Worm (Caenorhabditis elegans) whole organism, L2 larva: Measurements from ENCODE around the gene ZK813.2.

Experiments
- C34F6.9 ChIP-seq: fragments of 150-350 bp; optimal IDR thresholded peaks from 2 replicates; lab custom pipeline; 2014; ENCODE audit warnings: missing biosample characterization, missing genetic modification characterization
- F13H6.1 ChIP-seq: sonication (generic microtip); optimal IDR thresholded peaks from 2 replicates; lab custom pipeline; 2016; ENCODE audit warnings: missing genetic modification characterization, missing compliant biosample characterization
- R02D3.7 ChIP-seq: fragments of 150-350 bp; optimal IDR thresholded peaks from 2 replicates; lab custom pipeline; 2014; ENCODE audit warnings: missing biosample characterization, missing genetic modification characterization
- Y55F3AM.14 ChIP-seq: fragments of 200-800 bp; sonication (Bioruptor generic); optimal IDR thresholded peaks from 2 replicates; lab custom pipeline; 2018; ENCODE audit warnings: mild to moderate bottlenecking, missing genetic modification characterization, missing compliant biosample characterization
- alr-1 ChIP-seq: fragments of 150-350 bp; optimal IDR thresholded peaks from 2 replicates; lab custom pipeline; 2014; ENCODE audit warnings: missing biosample characterization, missing genetic modification characterization
- aly-2 ChIP-seq: fragments of 150-350 bp; optimal IDR thresholded peaks from 2 replicates; lab custom pipeline; 2014; ENCODE audit warnings: missing biosample characterization, missing genetic modification characterization
- ama-1 ChIP-seq: fragments of 150-350 bp; optimal IDR thresholded peaks from 2 replicates; lab custom pipeline; 2018; ENCODE audit warnings: inconsistent platforms
- ceh-16 ChIP-seq: fragments of 150-350 bp; optimal IDR thresholded peaks from 2 replicates; lab custom pipeline; 2014; ENCODE audit warnings: missing biosample characterization, missing genetic modification characterization
- crh-2 ChIP-seq: sonication (generic microtip); optimal IDR thresholded peaks from 2 replicates; lab custom pipeline; 2017; ENCODE audit warnings: missing biosample characterization, missing genetic modification characterization
- dmd-4 ChIP-seq: sonication (generic microtip); optimal IDR thresholded peaks from 2 replicates; lab custom pipeline; 2017; ENCODE audit warnings: missing biosample characterization, missing genetic modification characterization
- elt-1 ChIP-seq: fragments of 150-350 bp; optimal IDR thresholded peaks from 2 replicates; lab custom pipeline; 2014; ENCODE audit warnings: missing biosample characterization, missing genetic modification characterization
- elt-3 ChIP-seq: sonication (generic microtip); optimal IDR thresholded peaks from 2 replicates; lab custom pipeline; 2017; ENCODE audit warnings: missing biosample characterization, missing genetic modification characterization
- fos-1 ChIP-seq: fragments of 150-350 bp; optimal IDR thresholded peaks from 2 replicates; lab custom pipeline; 2014; ENCODE audit warnings: missing biosample characterization, missing genetic modification characterization
- gmeb-1 ChIP-seq: fragments of 150-350 bp; optimal IDR thresholded peaks from 2 replicates; lab custom pipeline; 2014; ENCODE audit warnings: missing biosample characterization, missing genetic modification characterization
- lin-39 ChIP-seq: fragments of 150-350 bp; optimal IDR thresholded peaks from 2 replicates; lab custom pipeline; 2014; ENCODE audit warnings: missing biosample characterization, missing genetic modification reagents, missing genetic modification characterization
- lsy-2 ChIP-seq, 2 experiments: fragments of 150-350 bp in 1 of 2; sonication (generic microtip) in 1 of 2; optimal IDR thresholded peaks; 2 replicates each; lab custom pipeline; 2014 to 2017; ENCODE audit warnings: missing biosample characterization in 2 of 2, missing genetic modification characterization in 2 of 2
- mab-5 ChIP-seq: fragments of 150-350 bp; optimal IDR thresholded peaks from 2 replicates; lab custom pipeline; 2014; ENCODE audit warnings: missing biosample characterization, missing genetic modification characterization
- mdl-1 ChIP-seq, 2 experiments: fragments of 150-350 bp in 1 of 2; sonication (generic microtip) in 1 of 2; optimal IDR thresholded peaks; 2 replicates each; lab custom pipeline; 2017; ENCODE audit warnings: missing biosample characterization in 2 of 2, missing genetic modification characterization in 2 of 2
- nhr-10 ChIP-seq: sonication (generic microtip); optimal IDR thresholded peaks from 2 replicates; lab custom pipeline; 2017; ENCODE audit warnings: missing biosample characterization, missing genetic modification characterization
- nhr-21 ChIP-seq: fragments of 150-350 bp; optimal IDR thresholded peaks from 2 replicates; lab custom pipeline; 2014; ENCODE audit warnings: missing biosample characterization, missing genetic modification characterization
- nhr-23 ChIP-seq: fragments of 150-350 bp; optimal IDR thresholded peaks from 2 replicates; lab custom pipeline; 2014; ENCODE audit warnings: missing biosample characterization, missing genetic modification reagents, missing genetic modification characterization
- nhr-237 ChIP-seq: fragments of 150-350 bp; optimal IDR thresholded peaks from 2 replicates; lab custom pipeline; 2014; ENCODE audit warnings: missing biosample characterization, missing genetic modification characterization
- nhr-25 ChIP-seq: fragments of 150-350 bp; sonication (generic microtip); optimal IDR thresholded peaks from 3 replicates; lab custom pipeline; 2014; ENCODE audit warnings: missing biosample characterization, missing genetic modification characterization
- nhr-6 ChIP-seq: fragments of 150-350 bp; optimal IDR thresholded peaks from 2 replicates; lab custom pipeline; 2014; ENCODE audit warnings: missing biosample characterization, missing genetic modification characterization
- nhr-77 ChIP-seq: fragments of 150-350 bp; optimal IDR thresholded peaks from 2 replicates; lab custom pipeline; 2014; ENCODE audit warnings: missing biosample characterization, missing genetic modification characterization
- sem-4 ChIP-seq: fragments of 150-350 bp; optimal IDR thresholded peaks from 2 replicates; lab custom pipeline; 2014; ENCODE audit warnings: missing biosample characterization, missing genetic modification reagents, missing genetic modification characterization
- skn-1 ChIP-seq: sonication (generic microtip); optimal IDR thresholded peaks from 2 replicates; lab custom pipeline; 2017; ENCODE audit warnings: missing biosample characterization, missing genetic modification characterization
- sma-3 ChIP-seq: sonication (generic microtip); optimal IDR thresholded peaks from 2 replicates; lab custom pipeline; 2016; ENCODE audit warnings: missing genetic modification reagents, missing genetic modification characterization, missing compliant biosample characterization
- sma-9 ChIP-seq, 2 experiments: fragments of 150-350 bp in 1 of 2; sonication (generic microtip) in 1 of 2; optimal IDR thresholded peaks; 2 replicates each; lab custom pipeline; 2014 to 2016; ENCODE audit warnings: missing genetic modification characterization in 2 of 2, mild to moderate bottlenecking in 1 of 2, missing biosample characterization in 1 of 2, missing compliant biosample characterization in 1 of 2, missing genetic modification reagents in 1 of 2, moderate library complexity in 1 of 2
- snpc-4 ChIP-seq: fragments of 150-350 bp; optimal IDR thresholded peaks from 2 replicates; lab custom pipeline; 2014; ENCODE audit warnings: missing biosample characterization, missing genetic modification characterization
- unc-39 ChIP-seq: fragments of 150-350 bp; optimal IDR thresholded peaks from 2 replicates; lab custom pipeline; 2014; ENCODE audit warnings: missing biosample characterization, missing genetic modification characterization
- zag-1 ChIP-seq: fragments of 150-350 bp; optimal IDR thresholded peaks from 2 replicates; lab custom pipeline; 2014; ENCODE audit warnings: missing biosample characterization, missing genetic modification characterization
- ztf-1 ChIP-seq: fragments of 200-800 bp; sonication (Bioruptor generic); conservative IDR thresholded peaks from 2 replicates; pipeline ENCODE4 v1.3.6; 2022; ENCODE audit warnings: missing genetic modification characterization, missing compliant biosample characterization
- ztf-11 ChIP-seq: sonication (generic microtip); optimal IDR thresholded peaks from 2 replicates; lab custom pipeline; 2017; ENCODE audit warnings: missing biosample characterization, missing genetic modification characterization
- ztf-4 ChIP-seq: fragments of 150-350 bp; optimal IDR thresholded peaks from 2 replicates; lab custom pipeline; 2014; ENCODE audit warnings: missing biosample characterization, missing genetic modification characterization

The ZK813.2 gene

DNA sequence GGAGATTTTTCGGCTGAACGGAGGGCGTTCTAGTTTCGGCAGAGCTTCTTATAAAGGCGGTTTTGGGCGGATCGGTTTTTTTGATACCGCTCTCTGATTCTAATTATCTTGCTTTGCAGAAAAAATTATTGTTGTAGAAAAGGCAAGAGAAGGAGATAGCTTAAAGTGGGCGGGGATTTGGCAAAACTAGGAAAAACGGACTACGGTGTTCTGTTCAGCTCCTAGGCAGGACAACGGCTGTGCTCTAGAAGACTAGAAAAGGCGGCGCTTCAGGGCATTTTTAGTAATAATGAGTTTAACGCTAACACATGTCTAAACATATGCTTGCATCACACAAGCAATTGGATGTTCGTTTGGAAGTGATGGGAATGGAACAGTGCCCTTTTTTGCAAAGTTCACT, 24.5 kb upstream of the ZK813.2 start, which contains the start of gene C04F6.7:
Gene C04F6.7, minus strand, starts transcription at position 101 of the 400 bp plus-strand sequence.
- no peak for TF ChIP-seq unc-39 (tag; lab: Kevin White, UChicago)
- TF ChIP-seq nhr-23 (tag; lab: Kevin White, UChicago) = no peak
- TF ChIP-seq snpc-4 = no peak
- no peak for TF ChIP-seq nhr-237
- TF ChIP-seq ceh-16 = no peak
- no peak for TF ChIP-seq nhr-25 (tag; lab: Kevin White, UChicago)
- no peak for TF ChIP-seq ztf-11
- no peak for TF ChIP-seq alr-1 (tag; lab: Kevin White, UChicago)
- no peak for TF ChIP-seq fos-1 (tag; lab: Kevin White, UChicago)
- no peak for TF ChIP-seq elt-3 (tag; lab: Kevin White, UChicago)
- no peak for TF ChIP-seq crh-2 (tag; lab: Kevin White, UChicago)
- TF ChIP-seq mdl-1 (tag; optimal IDR thresholded peaks at IDR 0.05; lab: Kevin White, UChicago) = no peak
- TF ChIP-seq ztf-1 (GFP tag; lab: Robert Waterston, UW) = no peak
- TF ChIP-seq F13H6.1 (tag; lab: Kevin White, UChicago) = no peak
- TF ChIP-seq aly-2 (tag; lab: Kevin White, UChicago) = no peak
- no peak for TF ChIP-seq lin-39 (tag; lab: Kevin White, UChicago)
- no peak for TF ChIP-seq nhr-21
- TF ChIP-seq ama-1 (lab: Kevin White, UChicago) = no peak
- no peak for TF ChIP-seq elt-1 (tag; lab: Kevin White, UChicago)
- no peak for TF ChIP-seq sma-3 (GFP tag; lab: Kevin White, UChicago)

DNA sequence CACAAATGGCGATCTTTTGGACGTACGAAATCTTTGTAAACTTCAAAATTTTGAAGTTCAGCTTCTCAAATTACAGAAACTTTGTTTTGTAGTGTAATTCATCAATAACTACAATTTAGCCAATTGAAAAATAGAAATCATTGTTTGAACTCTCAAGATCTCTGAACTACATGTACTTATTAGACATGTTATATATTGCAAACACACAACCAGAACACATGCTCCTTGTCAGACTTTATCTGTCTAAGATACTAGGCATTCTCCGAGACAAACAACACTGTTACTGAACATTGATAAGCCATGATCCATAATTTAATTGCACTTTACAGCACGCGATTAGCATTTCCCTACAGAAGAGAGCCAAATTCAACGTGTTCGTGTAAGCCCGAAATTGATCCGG, 19.1 kb upstream of the ZK813.2 start, which contains the start of gene ZK813.6:
Gene ZK813.6, plus strand, starts transcription at position 301 of the 400 bp plus-strand sequence.
- TF ChIP-seq crh-2 (tag; lab: Kevin White, UChicago) (no peak), C34F6.9 (tag; lab: Kevin White, UChicago) (no peak), nhr-25 (tag; lab: Kevin White, UChicago) (no peak), mab-5 (tag; lab: Kevin White, UChicago) (no peak), nhr-23 (tag; lab: Kevin White, UChicago) (no peak), R02D3.7 (tag; lab: Kevin White, UChicago) (no peak), sem-4 (no peak), fos-1 (tag; lab: Kevin White, UChicago) (no peak), sma-3 (GFP tag; lab: Kevin White, UChicago) (no peak), zag-1 (tag; lab: Kevin White, UChicago) (no peak)

DNA sequence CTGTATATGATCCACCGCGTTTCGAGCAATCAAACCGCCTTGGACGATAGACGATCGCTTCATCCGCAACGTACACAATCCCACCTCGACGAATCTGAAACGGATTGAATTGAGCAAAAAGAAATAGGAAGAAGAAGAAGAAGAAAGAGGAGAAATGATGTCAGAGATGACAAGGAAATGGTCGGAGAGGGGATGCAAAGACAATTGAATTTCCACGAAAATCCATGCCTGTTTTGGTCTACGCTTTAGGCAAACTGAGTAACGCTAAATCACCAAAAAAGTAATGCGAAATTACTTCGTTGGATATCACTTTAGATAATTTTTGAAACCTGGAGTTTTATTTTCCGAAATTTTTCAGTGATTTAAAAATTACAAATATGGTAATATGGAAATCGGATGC, 14.5 kb upstream of the ZK813.2 start:
- peak; percentile 5 for TF ChIP-seq sma-9 (GFP tag; optimal IDR thresholded peaks at IDR 0.05; lab: Kevin White, UChicago)
- TF ChIP-seq sma-9 (tag; optimal IDR thresholded peaks at IDR 0.05; lab: Kevin White, UChicago) = no peak
- TF ChIP-seq nhr-237 = no peak
- TF ChIP-seq, all 48 proteins: peak for 1

DNA sequence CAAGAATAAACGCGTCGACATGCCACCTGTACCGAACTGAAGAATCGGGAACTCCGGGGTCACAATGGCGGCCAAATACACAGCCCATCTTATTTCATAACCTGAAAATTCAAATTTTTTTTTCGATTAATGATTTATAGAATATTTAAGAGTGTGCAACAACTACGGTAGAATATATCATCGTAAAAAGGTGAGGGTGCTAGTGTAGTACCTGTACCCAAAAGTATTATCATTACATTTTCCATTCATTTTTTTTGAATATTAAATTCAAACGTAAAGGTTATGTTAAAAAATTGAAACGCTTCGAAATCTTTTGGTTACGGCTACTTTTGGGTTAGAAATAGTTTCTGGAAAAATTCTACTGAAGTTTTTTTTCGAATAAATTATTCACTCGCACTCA, 13.6 kb upstream of the ZK813.2 start, which contains the start of gene ZK813.4:
Gene ZK813.4, minus strand, starts transcription at position 101 of the 400 bp plus-strand sequence.
- TF ChIP-seq F13H6.1 (tag; lab: Kevin White, UChicago) (no peak), R02D3.7 (tag; lab: Kevin White, UChicago) (no peak), ama-1 (lab: Kevin White, UChicago) (no peak), ztf-4 (tag; lab: Kevin White, UChicago) (no peak), nhr-10 (tag; lab: Kevin White, UChicago) (no peak), lsy-2 (tag; optimal IDR thresholded peaks at IDR 0.05; lab: Kevin White, UChicago) (no peak), dmd-4 (no peak), nhr-77 (tag; lab: Kevin White, UChicago) (no peak), lin-39 (tag; lab: Kevin White, UChicago) (no peak), elt-1 (tag; lab: Kevin White, UChicago) (no peak), gmeb-1 (tag; lab: Kevin White, UChicago) (no peak), unc-39 (tag; lab: Kevin White, UChicago) (no peak), Y55F3AM.14 (no peak), skn-1 (tag; lab: Kevin White, UChicago) (no peak), nhr-6 (tag; lab: Kevin White, UChicago) (no peak)
- TF ChIP-seq, all 48 proteins: peak for 0

DNA sequence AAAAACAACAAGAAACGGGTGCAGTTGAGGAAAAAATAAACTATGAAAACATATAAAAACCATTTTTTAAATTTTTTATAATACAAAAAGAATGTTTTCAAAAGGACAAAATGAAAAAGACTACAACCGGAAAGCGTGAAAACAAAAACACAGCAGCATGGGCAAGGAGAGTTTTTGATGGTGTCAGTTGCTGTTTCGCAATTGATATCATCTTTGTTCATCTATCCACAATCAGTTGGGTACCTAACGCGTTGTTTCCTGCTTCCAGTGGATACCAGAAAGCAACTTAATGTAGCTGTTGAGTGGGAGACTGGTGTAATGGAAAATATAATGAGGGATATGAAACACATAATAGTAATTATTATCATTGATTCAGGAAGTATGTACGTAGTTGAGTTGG, 3.8 kb upstream of the ZK813.2 start:
- no peak for TF ChIP-seq nhr-21
